Fruit fly (Drosophila melanogaster) whole organism, embryonic: ENCODE results near the gene CG11550.

ENCODE experiments used
- Antp ChIP-seq: fragments of 200-800 bp; sonication (Bioruptor generic); optimal IDR thresholded peaks from 3 replicates; lab custom pipeline; 2016; ENCODE audit warnings: missing biosample characterization, missing genetic modification characterization
- CG10209 ChIP-seq: fragments of 200-800 bp; sonication (Bioruptor generic); optimal IDR thresholded peaks from 3 replicates; lab custom pipeline; 2017; ENCODE audit warnings: missing biosample characterization, mild to moderate bottlenecking, missing genetic modification characterization, missing genetic modification reagents
- CG13424 ChIP-seq: fragments of 200-800 bp; sonication (Bioruptor generic); optimal IDR thresholded peaks from 2 replicates; lab custom pipeline; 2019; ENCODE audit warnings: missing biosample characterization, mild to moderate bottlenecking, missing genetic modification characterization, moderate library complexity
- CG31441 ChIP-seq: fragments of 200-800 bp; sonication (Bioruptor generic); IDR thresholded peaks from 2 replicates; pipeline ENCODE4 v1.3.6; 2022; ENCODE audit warnings: missing biosample characterization, missing genetic modification characterization
- CG32772 ChIP-seq: fragments of 200-800 bp; sonication (Bioruptor generic); IDR thresholded peaks from 2 replicates; pipeline ENCODE4 v1.3.6; 2022; ENCODE audit warnings: missing biosample characterization, missing genetic modification characterization
- CG3847 ChIP-seq: fragments of 200-800 bp; sonication (Bioruptor generic); IDR thresholded peaks from 2 replicates; pipeline ENCODE4 v1.3.6; 2022; ENCODE audit warnings: missing biosample characterization, missing genetic modification characterization
- CG7271 ChIP-seq: fragments of 200-800 bp; sonication (Bioruptor generic); optimal IDR thresholded peaks from 2 replicates; lab custom pipeline; 2018; ENCODE audit warnings: missing biosample characterization, mild to moderate bottlenecking, missing genetic modification characterization, moderate library complexity
- CG7357 ChIP-seq: fragments of 200-800 bp; sonication (Bioruptor generic); IDR thresholded peaks from 3 replicates; pipeline ENCODE4 v1.3.6; 2022; ENCODE audit warnings: missing biosample characterization, missing genetic modification characterization
- CG8089 ChIP-seq: fragments of 200-800 bp; sonication (Bioruptor generic); optimal IDR thresholded peaks from 3 replicates; lab custom pipeline; 2016; ENCODE audit warnings: missing biosample characterization, missing genetic modification characterization
- CG8478 ChIP-seq: fragments of >200 bp; optimal IDR thresholded peaks from 2 replicates; lab custom pipeline; 2018
- Camta ChIP-seq: fragments of 200-800 bp; sonication (Bioruptor generic); optimal IDR thresholded peaks from 2 replicates; lab custom pipeline; 2016; ENCODE audit warnings: missing biosample characterization, missing genetic modification characterization
- D19A ChIP-seq: fragments of 200-800 bp; optimal IDR thresholded peaks from 3 replicates; lab custom pipeline; 2019; ENCODE audit warnings: missing biosample characterization, mild to moderate bottlenecking, missing genetic modification characterization, moderate library complexity
- Dip2 ChIP-seq: fragments of 200-800 bp; sonication (Bioruptor generic); IDR thresholded peaks from 2 replicates; pipeline ENCODE4 v1.3.6; 2022; ENCODE audit warnings: missing biosample characterization, missing genetic modification characterization
- Fer2 ChIP-seq: fragments of 200-800 bp; sonication (Bioruptor generic); optimal IDR thresholded peaks from 2 replicates; lab custom pipeline; 2018; ENCODE audit warnings: missing biosample characterization, mild to moderate bottlenecking, missing genetic modification characterization, moderate library complexity
- HLHmδ ChIP-seq: fragments of 200-800 bp; sonication (Bioruptor generic); optimal IDR thresholded peaks from 2 replicates; lab custom pipeline; 2018; ENCODE audit warnings: missing biosample characterization, mild to moderate bottlenecking, missing genetic modification characterization, moderate library complexity
- Hr3 ChIP-seq: fragments of 200-800 bp; sonication (Bioruptor generic); optimal IDR thresholded peaks from 3 replicates; lab custom pipeline; 2016; ENCODE audit warnings: missing biosample characterization, missing genetic modification characterization
- MESR4 ChIP-seq: fragments of 200-800 bp; sonication (Bioruptor generic); optimal IDR thresholded peaks from 2 replicates; lab custom pipeline; 2018; ENCODE audit warnings: missing biosample characterization, mild to moderate bottlenecking, missing genetic modification characterization, moderate library complexity
- Oaz ChIP-seq: fragments of 200-800 bp; sonication (Bioruptor generic); IDR thresholded peaks from 2 replicates; pipeline ENCODE4 v1.3.6; 2022; ENCODE audit warnings: missing biosample characterization, missing genetic modification characterization
- Optix ChIP-seq: fragments of 200-800 bp; sonication (Bioruptor generic); IDR thresholded peaks from 3 replicates; pipeline ENCODE4 v1.3.6; 2022; ENCODE audit warnings: missing biosample characterization, missing genetic modification characterization
- Side ChIP-seq: fragments of 200-800 bp; sonication (Bioruptor generic); optimal IDR thresholded peaks from 2 replicates; lab custom pipeline; 2016; ENCODE audit warnings: missing biosample characterization, missing genetic modification characterization
- az2 ChIP-seq: fragments of 200-800 bp; sonication (Bioruptor generic); optimal IDR thresholded peaks from 3 replicates; lab custom pipeline; 2016; ENCODE audit warnings: missing biosample characterization, missing genetic modification characterization
- chif ChIP-seq, 2 experiments: fragments of 200-800 bp; sonication (Bioruptor generic); optimal IDR thresholded peaks; 3 replicates each; lab custom pipeline; 2016; ENCODE audit warnings: missing biosample characterization in 2 of 2, missing genetic modification characterization in 2 of 2
- chn ChIP-seq: fragments of 200-800 bp; sonication (Bioruptor generic); optimal IDR thresholded peaks from 2 replicates; lab custom pipeline; 2016; ENCODE audit warnings: missing biosample characterization, missing genetic modification characterization
- ci ChIP-seq: fragments of 200-800 bp; sonication (Bioruptor generic); IDR thresholded peaks from 3 replicates; pipeline ENCODE4 v1.3.6; 2022; ENCODE audit warnings: missing biosample characterization, missing genetic modification characterization
- dmrt11E ChIP-seq: fragments of 200-800 bp; sonication (Bioruptor generic); optimal IDR thresholded peaks from 3 replicates; lab custom pipeline; 2018; ENCODE audit warnings: missing biosample characterization, mild to moderate bottlenecking, missing genetic modification characterization, moderate library complexity
- fd64A ChIP-seq: fragments of 200-800 bp; sonication (Bioruptor generic); optimal IDR thresholded peaks from 3 replicates; lab custom pipeline; 2018; ENCODE audit warnings: missing biosample characterization, mild to moderate bottlenecking, missing genetic modification characterization
- fd96Cb ChIP-seq: fragments of 200-800 bp; sonication (Bioruptor generic); optimal IDR thresholded peaks from 2 replicates; lab custom pipeline; 2018; ENCODE audit warnings: missing biosample characterization, mild to moderate bottlenecking, missing genetic modification characterization, moderate library complexity
- lab ChIP-seq: fragments of 200-800 bp; sonication (Bioruptor generic); optimal IDR thresholded peaks from 3 replicates; lab custom pipeline; 2017; ENCODE audit warnings: missing biosample characterization, missing genetic modification characterization, mild to moderate bottlenecking, moderate library complexity, missing genetic modification reagents
- lmd ChIP-seq: fragments of 200-800 bp; sonication (Bioruptor generic); IDR thresholded peaks from 2 replicates; pipeline ENCODE4 v1.3.6; 2022; ENCODE audit warnings: missing biosample characterization, missing genetic modification characterization
- lola ChIP-seq, 3 experiments: fragments of >200 bp in 2 of 3; fragments of 200-800 bp in 1 of 3; sonication (Bioruptor generic) in 1 of 3; optimal IDR thresholded peaks; 2 replicates each; lab custom pipeline; 2017 to 2019; ENCODE audit warnings: missing biosample characterization in 3 of 3, missing genetic modification characterization in 3 of 3, mild to moderate bottlenecking in 1 of 3, moderate library complexity in 1 of 3
- nmo ChIP-seq: fragments of 200-800 bp; sonication (Bioruptor generic); optimal IDR thresholded peaks from 2 replicates; lab custom pipeline; 2018; ENCODE audit warnings: missing biosample characterization, mild to moderate bottlenecking, missing genetic modification characterization, moderate library complexity
- p53 ChIP-seq: fragments of 200-800 bp; sonication (Bioruptor generic); optimal IDR thresholded peaks from 2 replicates; lab custom pipeline; 2016; ENCODE audit warnings: missing biosample characterization, missing genetic modification characterization
- phol ChIP-seq: fragments of 200-800 bp; sonication (Bioruptor generic); optimal IDR thresholded peaks from 3 replicates; lab custom pipeline; 2018; ENCODE audit warnings: missing biosample characterization, mild to moderate bottlenecking, missing genetic modification characterization, moderate library complexity
- prd ChIP-seq, 3 experiments: fragments of >200 bp in 2 of 3; fragments of 200-800 bp in 1 of 3; sonication (Bioruptor generic) in 1 of 3; optimal IDR thresholded peaks in 2 of 3; IDR thresholded peaks in 1 of 3; 2 replicates in 2 of 3; 3 replicates in 1 of 3; pipeline versions ENCODE4 v1.3.6 to Lab custom; 2017 to 2022; ENCODE audit warnings: missing biosample characterization in 1 of 3, missing genetic modification characterization in 1 of 3
- run ChIP-seq: fragments of 200-800 bp; sonication (Bioruptor generic); optimal IDR thresholded peaks from 3 replicates; lab custom pipeline; 2018; ENCODE audit warnings: missing biosample characterization, mild to moderate bottlenecking, missing genetic modification characterization
- stwl ChIP-seq: fragments of 200-800 bp; sonication (Bioruptor generic); optimal IDR thresholded peaks from 3 replicates; lab custom pipeline; 2018; ENCODE audit warnings: missing biosample characterization, mild to moderate bottlenecking, missing genetic modification characterization, moderate library complexity
- sug ChIP-seq: fragments of 200-800 bp; optimal IDR thresholded peaks from 2 replicates; lab custom pipeline; 2019; ENCODE audit warnings: missing biosample characterization, mild to moderate bottlenecking, missing genetic modification characterization, moderate library complexity
- tap ChIP-seq: fragments of 200-800 bp; optimal IDR thresholded peaks from 3 replicates; lab custom pipeline; 2019; ENCODE audit warnings: missing biosample characterization, mild to moderate bottlenecking, missing genetic modification characterization, moderate library complexity
- toy ChIP-seq: fragments of 200-800 bp; sonication (Bioruptor generic); IDR thresholded peaks from 2 replicates; pipeline ENCODE4 v1.3.6; 2022; ENCODE audit warnings: missing biosample characterization, missing genetic modification characterization
- unpg ChIP-seq: fragments of 200-800 bp; sonication (Bioruptor generic); optimal IDR thresholded peaks from 3 replicates; lab custom pipeline; 2018; ENCODE audit warnings: missing biosample characterization, mild to moderate bottlenecking, missing genetic modification characterization, moderate library complexity

The CG11550 gene

DNA sequence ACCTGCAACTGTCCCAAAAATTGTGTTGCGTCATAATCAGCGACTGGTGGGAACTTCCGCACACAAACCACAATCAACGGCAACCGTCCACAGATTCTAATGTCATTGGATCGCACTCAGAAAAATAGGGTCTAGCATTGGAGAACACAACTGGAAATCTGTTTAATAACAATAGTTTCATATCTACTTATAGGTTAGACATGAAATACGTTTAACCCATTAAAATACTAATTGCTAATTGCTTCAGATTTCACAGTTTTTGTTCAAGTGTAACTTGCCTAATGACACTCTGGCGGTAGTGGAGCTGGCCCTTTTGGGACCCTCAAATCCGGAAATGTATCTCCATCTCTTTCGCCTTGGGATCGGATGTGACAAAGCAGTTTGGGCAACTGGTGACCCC is 17.0 kb upstream of the CG11550 start (continued):
- TF ChIP-seq MESR4 (GFP tag; lab: Kevin White, UChicago) (no peak), CG32772 (GFP tag; lab: Robert Waterston, UW) (no peak), unpg (GFP tag; lab: Kevin White, UChicago) (peak; percentile 37), fd64A (GFP tag; lab: Kevin White, UChicago) (no peak), CG8089 (GFP tag; lab: Kevin White, UChicago) (peak; percentile 9), CG13424 (tag; lab: Kevin White, UChicago) (no peak), chif (GFP tag; optimal IDR thresholded peaks at IDR 0.05; lab: Kevin White, UChicago) (peak in 1 of 2 experiments; percentile 26), lmd (GFP tag; lab: Robert Waterston, UW) (no peak), CG8478 (lab: Kevin White, UChicago) (no peak), CG7357 (GFP tag; lab: Robert Waterston, UW) (peak; percentile 18; the same call in 1 of the 3 replicates), Antp (GFP tag; lab: Kevin White, UChicago) (peak; percentile 28), Optix (GFP tag; lab: Robert Waterston, UW) (no peak), az2 (GFP tag; lab: Kevin White, UChicago) (peak; percentile 22), ci (GFP tag; lab: Robert Waterston, UW) (0 out of 3 replicates have a peak, but pooled peaks have one; percentile 13), phol (tag; lab: Kevin White, UChicago) (peak; percentile 6), dmrt11E (tag; lab: Kevin White, UChicago) (peak; percentile 75), sug (tag; lab: Kevin White, UChicago) (no peak), Fer2 (tag; lab: Kevin White, UChicago) (no peak), lab (GFP tag; lab: Kevin White, UChicago) (no peak), fd96Cb (tag; lab: Kevin White, UChicago) (no peak), run (tag; lab: Kevin White, UChicago) (no peak), Hr3 (GFP tag; lab: Kevin White, UChicago) (no peak), tap (tag; lab: Kevin White, UChicago) (no peak), HLHmδ (no peak), chn (peak; percentile 1), CG31441 (GFP tag; lab: Robert Waterston, UW) (peak; percentile 40; the same call in 1 of the 2 replicates), Oaz (GFP tag; lab: Robert Waterston, UW) (no peak), nmo (GFP tag; lab: Kevin White, UChicago) (peak; percentile 32), CG7271 (tag; lab: Kevin White, UChicago) (no peak), CG10209 (GFP tag; lab: Kevin White, UChicago) (peak; percentile 11), toy (GFP tag; lab: Robert Waterston, UW) (no peak), CG3847 (GFP tag; lab: Robert Waterston, UW) (no peak), D19A (tag; lab: Kevin White, UChicago) (no peak), stwl (tag; lab: Kevin White, UChicago) (no peak), prd (optimal IDR thresholded peaks at IDR 0.05; lab: Kevin White, UChicago) (no peak), prd (GFP tag; IDR thresholded peaks at IDR 0.05; lab: Robert Waterston, UW) (peak; percentile 37; the same call in 1 of the 3 replicates), Camta (GFP tag; lab: Kevin White, UChicago) (no peak), Side (GFP tag; lab: Kevin White, UChicago) (no peak), Dip2 (no peak), lola (GFP tag; optimal IDR thresholded peaks at IDR 0.05; lab: Kevin White, UChicago) (peak in 1 of 3 experiments; percentile 54), p53 (GFP tag; lab: Kevin White, UChicago) (no peak)
